Fruit fly (Drosophila melanogaster) whole organism, embryonic: ENCODE data around the gene RabX5.
A peak's percentile ranks its signal among the peaks of the same experiment; 100 is the strongest.

Experiments used
- Aef1 ChIP-seq: fragments of 200-800 bp; sonication (Bioruptor generic); IDR thresholded peaks from 3 replicates; pipeline ENCODE4 v1.3.6; 2022; ENCODE audit warnings: missing biosample characterization, missing genetic modification characterization
- Atf3 ChIP-seq: fragments of 200-800 bp; sonication (Bioruptor generic); optimal IDR thresholded peaks from 3 replicates; lab custom pipeline; 2016; ENCODE audit warnings: missing biosample characterization, missing genetic modification characterization
- CG10366 ChIP-seq: fragments of 200-800 bp; sonication (Bioruptor generic); IDR thresholded peaks from 2 replicates; pipeline ENCODE4 v1.3.6; 2022; ENCODE audit warnings: missing biosample characterization, missing genetic modification characterization
- CG10979 ChIP-seq: fragments of 200-800 bp; sonication (Bioruptor generic); optimal IDR thresholded peaks from 2 replicates; lab custom pipeline; 2018; ENCODE audit warnings: missing biosample characterization, mild to moderate bottlenecking, missing genetic modification characterization, moderate library complexity
- CG11247 ChIP-seq: fragments of 200-800 bp; sonication (Bioruptor generic); IDR thresholded peaks from 2 replicates; pipeline ENCODE4 v1.3.6; 2022; ENCODE audit warnings: missing biosample characterization, missing genetic modification characterization
- CG12155 ChIP-seq: fragments of 200-800 bp; sonication (Bioruptor generic); optimal IDR thresholded peaks from 3 replicates; lab custom pipeline; 2016; ENCODE audit warnings: missing biosample characterization, missing genetic modification characterization
- CG12236 ChIP-seq: fragments of 200-800 bp; sonication (Bioruptor generic); optimal IDR thresholded peaks from 2 replicates; lab custom pipeline; 2016; ENCODE audit warnings: missing biosample characterization, missing genetic modification characterization
- CG12299 ChIP-seq: fragments of 200-800 bp; sonication (Bioruptor generic); optimal IDR thresholded peaks from 2 replicates; lab custom pipeline; 2018; ENCODE audit warnings: missing biosample characterization, mild to moderate bottlenecking, missing genetic modification characterization
- CG12391 ChIP-seq: fragments of 200-800 bp; sonication (Bioruptor generic); optimal IDR thresholded peaks from 3 replicates; lab custom pipeline; 2018; ENCODE audit warnings: missing biosample characterization, mild to moderate bottlenecking, missing genetic modification characterization, moderate library complexity
- CG13624 ChIP-seq: fragments of 200-800 bp; sonication (Bioruptor generic); optimal IDR thresholded peaks from 2 replicates; lab custom pipeline; 2016; ENCODE audit warnings: missing biosample characterization, missing genetic modification characterization
- CG15601 ChIP-seq: fragments of 200-800 bp; sonication (Bioruptor generic); optimal IDR thresholded peaks from 3 replicates; lab custom pipeline; 2019; ENCODE audit warnings: missing biosample characterization, mild to moderate bottlenecking, missing genetic modification characterization, moderate library complexity
- CG17361 ChIP-seq: fragments of 200-800 bp; sonication (Bioruptor generic); IDR thresholded peaks from 3 replicates; pipeline ENCODE4 v1.3.6; 2022; ENCODE audit warnings: missing biosample characterization, missing genetic modification characterization
- CG17385 ChIP-seq: fragments of 200-800 bp; sonication (Bioruptor generic); optimal IDR thresholded peaks from 3 replicates; lab custom pipeline; 2018; ENCODE audit warnings: missing biosample characterization, mild to moderate bottlenecking, missing genetic modification characterization
- CG2199 ChIP-seq: fragments of 200-800 bp; sonication (Bioruptor generic); IDR thresholded peaks from 3 replicates; pipeline ENCODE4 v1.3.6; 2022; ENCODE audit warnings: missing biosample characterization, missing genetic modification characterization
- CG33557 ChIP-seq: fragments of 200-800 bp; sonication (Bioruptor generic); optimal IDR thresholded peaks from 2 replicates; lab custom pipeline; 2019; ENCODE audit warnings: missing biosample characterization, mild to moderate bottlenecking, missing genetic modification characterization, moderate library complexity
- CG6254 ChIP-seq: fragments of 200-800 bp; sonication (Bioruptor generic); optimal IDR thresholded peaks from 3 replicates; lab custom pipeline; 2017; ENCODE audit warnings: mild to moderate bottlenecking, missing biosample characterization, missing genetic modification reagents, missing genetic modification characterization
- CG6654 ChIP-seq: fragments of 200-800 bp; sonication (Bioruptor generic); optimal IDR thresholded peaks from 2 replicates; lab custom pipeline; 2017; ENCODE audit warnings: missing biosample characterization, mild to moderate bottlenecking, missing genetic modification characterization
- CG6813 ChIP-seq: fragments of 200-800 bp; sonication (Bioruptor generic); optimal IDR thresholded peaks from 2 replicates; lab custom pipeline; 2017; ENCODE audit warnings: missing biosample characterization, missing genetic modification characterization, mild to moderate bottlenecking, moderate library complexity, missing genetic modification reagents
- Doc3 ChIP-seq: fragments of 200-800 bp; sonication (Bioruptor generic); IDR thresholded peaks from 3 replicates; pipeline ENCODE4 v1.3.6; 2022; ENCODE audit warnings: missing biosample characterization, missing genetic modification characterization; ENCODE audit not compliant: partially characterized antibody
- E2f2 ChIP-seq: fragments of 200-800 bp; sonication (Bioruptor generic); IDR thresholded peaks from 2 replicates; pipeline ENCODE4 v1.3.6; 2022; ENCODE audit warnings: missing biosample characterization, missing genetic modification characterization
- ERR ChIP-seq: fragments of 200-800 bp; sonication (Bioruptor generic); optimal IDR thresholded peaks from 2 replicates; lab custom pipeline; 2016; ENCODE audit warnings: missing biosample characterization, missing genetic modification characterization
- Fer3 ChIP-seq: fragments of 200-800 bp; sonication (Bioruptor generic); optimal IDR thresholded peaks from 2 replicates; lab custom pipeline; 2018; ENCODE audit warnings: missing biosample characterization, mild to moderate bottlenecking, missing genetic modification characterization, moderate library complexity
- Hand ChIP-seq: fragments of 200-800 bp; sonication (Bioruptor generic); optimal IDR thresholded peaks from 2 replicates; lab custom pipeline; 2017; ENCODE audit warnings: mild to moderate bottlenecking, missing biosample characterization, missing genetic modification reagents, missing genetic modification characterization
- Kr ChIP-seq: fragments of 200-800 bp; sonication (Bioruptor generic); optimal IDR thresholded peaks from 2 replicates; lab custom pipeline; 2017; ENCODE audit warnings: missing biosample characterization, mild to moderate bottlenecking, missing genetic modification characterization
- Lim3 ChIP-seq: fragments of 200-800 bp; sonication (Bioruptor generic); IDR thresholded peaks from 2 replicates; pipeline ENCODE4 v1.3.6; 2022; ENCODE audit warnings: missing biosample characterization, missing genetic modification characterization
- NK7.1 ChIP-seq: fragments of 200-800 bp; sonication (Bioruptor generic); optimal IDR thresholded peaks from 3 replicates; lab custom pipeline; 2016; ENCODE audit warnings: missing biosample characterization, missing genetic modification characterization
- Oaz ChIP-seq: fragments of 200-800 bp; sonication (Bioruptor generic); IDR thresholded peaks from 2 replicates; pipeline ENCODE4 v1.3.6; 2022; ENCODE audit warnings: missing biosample characterization, missing genetic modification characterization
- Stat92E ChIP-seq, 3 experiments: fragments of >200 bp in 2 of 3; fragments of 200-800 bp in 1 of 3; sonication (Bioruptor generic) in 1 of 3; optimal IDR thresholded peaks; 2 replicates each; lab custom pipeline; 2017 to 2019; ENCODE audit warnings: missing biosample characterization in 3 of 3, missing genetic modification characterization in 3 of 3, mild to moderate bottlenecking in 1 of 3, moderate library complexity in 1 of 3
- Xrp1 ChIP-seq: fragments of 200-800 bp; sonication (Bioruptor generic); IDR thresholded peaks from 2 replicates; pipeline ENCODE4 v1.3.6; 2022; ENCODE audit warnings: missing biosample characterization, missing genetic modification characterization
- YL-1 ChIP-seq: fragments of 200-800 bp; sonication (Bioruptor generic); optimal IDR thresholded peaks from 3 replicates; lab custom pipeline; 2017; ENCODE audit warnings: missing biosample characterization, mild to moderate bottlenecking, missing genetic modification characterization
- abd-A ChIP-seq: fragments of 200-800 bp; sonication (Bioruptor generic); optimal IDR thresholded peaks from 3 replicates; lab custom pipeline; 2019; ENCODE audit warnings: missing biosample characterization, mild to moderate bottlenecking, missing genetic modification characterization, moderate library complexity
- bigmax ChIP-seq: fragments of 200-800 bp; sonication (Bioruptor generic); optimal IDR thresholded peaks from 2 replicates; lab custom pipeline; 2018; ENCODE audit warnings: missing biosample characterization, mild to moderate bottlenecking, missing genetic modification characterization
- btn ChIP-seq: fragments of 200-800 bp; sonication (Bioruptor generic); optimal IDR thresholded peaks from 2 replicates; lab custom pipeline; 2016; ENCODE audit warnings: missing biosample characterization, missing genetic modification characterization
- chn ChIP-seq: fragments of 200-800 bp; sonication (Bioruptor generic); optimal IDR thresholded peaks from 2 replicates; lab custom pipeline; 2016; ENCODE audit warnings: missing biosample characterization, missing genetic modification characterization
- exex ChIP-seq: fragments of 200-800 bp; sonication (Bioruptor generic); optimal IDR thresholded peaks from 4 replicates; lab custom pipeline; 2018; ENCODE audit warnings: missing biosample characterization, mild to moderate bottlenecking, missing genetic modification characterization, moderate library complexity
- fd96Cb ChIP-seq: fragments of 200-800 bp; sonication (Bioruptor generic); optimal IDR thresholded peaks from 2 replicates; lab custom pipeline; 2018; ENCODE audit warnings: missing biosample characterization, mild to moderate bottlenecking, missing genetic modification characterization, moderate library complexity
- gsb ChIP-seq: fragments of 200-800 bp; sonication (Bioruptor generic); IDR thresholded peaks from 2 replicates; pipeline ENCODE4 v1.3.6; 2022; ENCODE audit warnings: missing biosample characterization, missing genetic modification characterization
- insv ChIP-seq, 2 experiments: fragments of 200-800 bp; sonication (Bioruptor generic); optimal IDR thresholded peaks; 3 replicates each; lab custom pipeline; 2016 to 2018; ENCODE audit warnings: missing biosample characterization in 2 of 2, missing genetic modification characterization in 2 of 2
- pita ChIP-seq: fragments of 200-800 bp; sonication (Bioruptor generic); optimal IDR thresholded peaks from 2 replicates; lab custom pipeline; 2017; ENCODE audit warnings: missing biosample characterization, mild to moderate bottlenecking, missing genetic modification characterization
- schlank ChIP-seq: fragments of 200-800 bp; sonication (Bioruptor generic); optimal IDR thresholded peaks from 2 replicates; lab custom pipeline; 2018; ENCODE audit warnings: missing biosample characterization, mild to moderate bottlenecking, missing genetic modification characterization
- seq ChIP-seq: fragments of 200-800 bp; sonication (Bioruptor generic); IDR thresholded peaks from 2 replicates; pipeline ENCODE4 v1.3.6; 2022; ENCODE audit warnings: missing biosample characterization, missing genetic modification characterization
- shn ChIP-seq: fragments of 200-800 bp; sonication (Bioruptor generic); optimal IDR thresholded peaks from 3 replicates; lab custom pipeline; 2016; ENCODE audit warnings: missing biosample characterization, missing genetic modification characterization
- sima ChIP-seq: fragments of 200-800 bp; sonication (Bioruptor generic); optimal IDR thresholded peaks from 2 replicates; lab custom pipeline; 2016; ENCODE audit warnings: missing biosample characterization, missing genetic modification characterization
- sisA ChIP-seq: fragments of 200-800 bp; sonication (Bioruptor generic); IDR thresholded peaks from 2 replicates; pipeline ENCODE4 v1.3.6; 2022; ENCODE audit warnings: missing biosample characterization, missing genetic modification characterization
- slp2 ChIP-seq: fragments of 200-800 bp; sonication (Bioruptor generic); optimal IDR thresholded peaks from 2 replicates; lab custom pipeline; 2016; ENCODE audit warnings: missing biosample characterization, missing genetic modification characterization
- toy ChIP-seq: fragments of 200-800 bp; sonication (Bioruptor generic); IDR thresholded peaks from 2 replicates; pipeline ENCODE4 v1.3.6; 2022; ENCODE audit warnings: missing biosample characterization, missing genetic modification characterization
- tup ChIP-seq: fragments of 200-800 bp; sonication (Bioruptor generic); optimal IDR thresholded peaks from 2 replicates; lab custom pipeline; 2016; ENCODE audit warnings: missing biosample characterization, mild to moderate bottlenecking, missing genetic modification characterization, moderate library complexity
- tx ChIP-seq: fragments of 200-800 bp; sonication (Bioruptor generic); optimal IDR thresholded peaks from 2 replicates; lab custom pipeline; 2016; ENCODE audit warnings: missing biosample characterization, missing genetic modification characterization
- zen ChIP-seq: fragments of 200-800 bp; sonication (Bioruptor generic); optimal IDR thresholded peaks from 3 replicates; lab custom pipeline; 2018; ENCODE audit warnings: missing biosample characterization, mild to moderate bottlenecking, missing genetic modification characterization, moderate library complexity
- zfh2 ChIP-seq: fragments of 200-800 bp; sonication (Bioruptor generic); optimal IDR thresholded peaks from 2 replicates; lab custom pipeline; 2016; ENCODE audit warnings: missing biosample characterization, missing genetic modification characterization

Gene RabX5

DNA sequence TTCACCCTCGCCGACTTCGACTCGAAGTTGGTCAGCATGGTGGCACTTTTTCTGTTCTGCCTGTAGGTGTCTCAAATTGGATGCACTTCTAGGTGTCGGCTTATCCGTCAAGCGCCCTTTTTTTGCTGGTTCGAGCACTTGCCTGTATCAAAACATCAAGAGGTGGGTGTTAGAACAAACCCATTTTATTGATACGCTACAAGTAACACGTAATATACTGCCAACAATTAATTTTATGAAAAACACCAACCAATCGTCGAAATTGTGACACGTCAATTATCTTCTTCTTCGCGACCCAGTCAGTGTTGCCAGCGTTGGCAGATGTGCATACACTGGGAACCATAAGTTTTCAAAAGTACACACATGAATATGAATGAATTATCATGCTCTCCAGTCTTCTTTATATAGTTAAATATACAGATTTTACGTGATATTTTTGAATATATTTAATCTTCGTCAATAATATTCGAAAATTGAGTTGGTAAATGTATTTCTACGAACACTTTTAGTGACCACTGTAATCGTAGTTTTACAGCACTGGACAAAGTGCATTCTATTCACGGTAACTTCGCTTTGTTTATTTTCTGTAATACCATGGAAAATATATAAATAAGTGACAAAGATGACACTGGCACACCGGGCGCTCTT lies 24.9 kb downstream of the RabX5 start, which contains the start of the genes alphaCOP and CG13919 (continued):
- peak; percentile 56 for TF ChIP-seq btn (GFP tag; lab: Kevin White, UChicago)
- TF ChIP-seq CG6254 (GFP tag; lab: Kevin White, UChicago) = peak; percentile 88
- peak; percentile 20 for TF ChIP-seq bigmax
- TF ChIP-seq NK7.1 (GFP tag; lab: Kevin White, UChicago) = peak; percentile 91
- peak; percentile 75 for TF ChIP-seq CG6813 (GFP tag; lab: Kevin White, UChicago)
- peak; percentile 69 for TF ChIP-seq sima (GFP tag; lab: Kevin White, UChicago)
- peak; percentile 92 for TF ChIP-seq toy
- peak; percentile 99 for TF ChIP-seq CG17385 (GFP tag; lab: Kevin White, UChicago)
- peak; percentile 91 for TF ChIP-seq fd96Cb (tag; lab: Kevin White, UChicago)
- peak in 1 of 3 experiments; percentile 98 for TF ChIP-seq Stat92E (GFP tag; optimal IDR thresholded peaks at IDR 0.05; lab: Kevin White, UChicago)
- TF ChIP-seq Atf3 = peak; percentile 85
- TF ChIP-seq CG10979 = peak; percentile 91
- peak; percentile 89 for TF ChIP-seq zen (tag; lab: Kevin White, UChicago)
- TF ChIP-seq Doc3 (GFP tag; lab: Robert Waterston, UW) = no peak
- peak; percentile 88 for TF ChIP-seq schlank
- peak in 1 of 2 experiments; percentile 65 for TF ChIP-seq insv (GFP tag; optimal IDR thresholded peaks at IDR 0.05; lab: Kevin White, UChicago)
- peak; percentile 85 for TF ChIP-seq CG12236
- peak; percentile 98 for TF ChIP-seq Oaz
- no peak for TF ChIP-seq abd-A (tag; lab: Kevin White, UChicago)
- TF ChIP-seq E2f2 (GFP tag; lab: Robert Waterston, UW) = peak; percentile 86
- TF ChIP-seq YL-1 (GFP tag; lab: Kevin White, UChicago) = peak; percentile 98
- peak; percentile 93 for TF ChIP-seq gsb (GFP tag; lab: Robert Waterston, UW)
- no peak for TF ChIP-seq pita
- peak; percentile 95 for TF ChIP-seq CG33557
- peak; percentile 96 for TF ChIP-seq chn (GFP tag; lab: Kevin White, UChicago)
- peak; percentile 96 for TF ChIP-seq seq
- peak; percentile 87 for TF ChIP-seq slp2 (GFP tag; lab: Kevin White, UChicago)
- TF ChIP-seq Aef1 (GFP tag; lab: Robert Waterston, UW) = peak; percentile 97
- TF ChIP-seq Kr (GFP tag; lab: Kevin White, UChicago) = no peak
- TF ChIP-seq CG11247 = peak; percentile 94
- TF ChIP-seq exex (tag; lab: Kevin White, UChicago) = peak; percentile 85
- peak; percentile 98 for TF ChIP-seq CG12391 (tag; lab: Kevin White, UChicago)
- TF ChIP-seq Hand = peak; percentile 91
- TF ChIP-seq tup (GFP tag; lab: Kevin White, UChicago) = peak; percentile 88
- TF ChIP-seq Fer3 = peak; percentile 96
- peak; percentile 69 for TF ChIP-seq CG6654
- TF ChIP-seq CG13624 (GFP tag; lab: Kevin White, UChicago) = peak; percentile 97
- peak; percentile 98 for TF ChIP-seq Xrp1 (GFP tag; lab: Robert Waterston, UW)
- TF ChIP-seq zfh2 (GFP tag; lab: Kevin White, UChicago) = peak; percentile 93
- peak; percentile 96 for TF ChIP-seq CG12155 (GFP tag; lab: Kevin White, UChicago)
- TF ChIP-seq sisA (GFP tag; lab: Robert Waterston, UW) = peak; percentile 92
- peak; percentile 69; the same call in 1 of the 3 replicates for TF ChIP-seq CG2199 (GFP tag; lab: Robert Waterston, UW)
- TF ChIP-seq shn = peak; percentile 84
- TF ChIP-seq ERR = peak; percentile 88
- TF ChIP-seq tx (GFP tag; lab: Kevin White, UChicago) = peak; percentile 88
- TF ChIP-seq CG15601 = peak; percentile 95
- TF ChIP-seq CG12299 (tag; lab: Kevin White, UChicago) = peak; percentile 92
- peak; percentile 98 for TF ChIP-seq CG17361 (GFP tag; lab: Robert Waterston, UW)
- peak; percentile 98 for TF ChIP-seq CG10366 (GFP tag; lab: Robert Waterston, UW)
- TF ChIP-seq Lim3 (GFP tag; lab: Robert Waterston, UW) = peak; percentile 92
